Worm (Caenorhabditis elegans) whole organism, young adult: ENCODE results near the gene T19D12.6.
A peak's percentile ranks its signal among the peaks of the same experiment; 100 is the strongest.

Experiments used
- B0019.2 ChIP-seq: fragments of 200-800 bp; sonication (Bioruptor generic); conservative IDR thresholded peaks from 2 replicates; pipeline ENCODE4 v1.3.6; 2022; ENCODE audit warnings: missing genetic modification reagents, missing genetic modification characterization, missing compliant biosample characterization
- B0261.1 ChIP-seq: sonication (generic microtip); optimal IDR thresholded peaks from 2 replicates; lab custom pipeline; 2016; ENCODE audit warnings: mild to moderate bottlenecking, missing genetic modification characterization, moderate library complexity, missing compliant biosample characterization
- C06A6.2 ChIP-seq: fragments of 200-800 bp; sonication (Bioruptor generic); conservative IDR thresholded peaks from 2 replicates; pipeline ENCODE4 v1.3.6; 2022; ENCODE audit warnings: missing genetic modification characterization, missing compliant biosample characterization
- C17E4.6 ChIP-seq: fragments of 200-800 bp; sonication (Bioruptor generic); IDR thresholded peaks from 2 replicates; pipeline ENCODE4 v1.3.6; 2022; ENCODE audit warnings: missing genetic modification reagents, missing genetic modification characterization, missing compliant biosample characterization
- F10E7.11 ChIP-seq: sonication (generic microtip); optimal IDR thresholded peaks from 2 replicates; lab custom pipeline; 2017; ENCODE audit warnings: mild to moderate bottlenecking, missing genetic modification characterization, moderate library complexity, missing compliant biosample characterization
- F39B2.1 ChIP-seq: fragments of 200-800 bp; sonication (Bioruptor generic); IDR thresholded peaks from 2 replicates; pipeline ENCODE4 v1.3.6; 2022; ENCODE audit warnings: missing genetic modification reagents, missing genetic modification characterization, missing compliant biosample characterization
- F52B5.7 ChIP-seq: sonication (generic microtip); optimal IDR thresholded peaks from 2 replicates; lab custom pipeline; 2016; ENCODE audit warnings: mild to moderate bottlenecking, missing genetic modification characterization, missing compliant biosample characterization
- K11D2.4 ChIP-seq: fragments of 200-800 bp; sonication (Bioruptor generic); IDR thresholded peaks from 2 replicates; pipeline ENCODE4 v1.3.6; 2022; ENCODE audit warnings: missing genetic modification reagents, missing genetic modification characterization, missing compliant biosample characterization
- T07F8.4 ChIP-seq: sonication (generic microtip); optimal IDR thresholded peaks from 2 replicates; lab custom pipeline; 2016; ENCODE audit warnings: mild to moderate bottlenecking, missing genetic modification characterization, moderate library complexity, missing compliant biosample characterization
- Y53G8AR.9 ChIP-seq: fragments of 200-800 bp; sonication (Bioruptor generic); conservative IDR thresholded peaks from 2 replicates; pipeline ENCODE4 v1.3.6; 2022; ENCODE audit warnings: missing genetic modification reagents, missing genetic modification characterization, missing compliant biosample characterization
- Y56A3A.18 ChIP-seq: fragments of 200-800 bp; sonication (Bioruptor generic); IDR thresholded peaks from 2 replicates; pipeline ENCODE4 v1.3.6; 2022; ENCODE audit warnings: missing genetic modification reagents, missing genetic modification characterization, missing compliant biosample characterization
- Y67H2A.10 ChIP-seq: fragments of 200-800 bp; sonication (Bioruptor generic); conservative IDR thresholded peaks from 2 replicates; pipeline ENCODE4 v1.3.6; 2022; ENCODE audit warnings: missing genetic modification reagents, missing genetic modification characterization, missing compliant biosample characterization
- Y95B8A.8 ChIP-seq: fragments of 200-800 bp; sonication (Bioruptor generic); IDR thresholded peaks from 2 replicates; pipeline ENCODE4 v1.3.6; 2022; ENCODE audit warnings: missing genetic modification reagents, missing genetic modification characterization, missing compliant biosample characterization
- ZK185.1 ChIP-seq: sonication (generic microtip); optimal IDR thresholded peaks from 2 replicates; lab custom pipeline; 2016; ENCODE audit warnings: mild to moderate bottlenecking, missing genetic modification characterization, missing compliant biosample characterization; ENCODE audit not compliant: poor library complexity, severe bottlenecking
- akir-1 ChIP-seq: fragments of 200-800 bp; sonication (Bioruptor generic); optimal IDR thresholded peaks from 2 replicates; lab custom pipeline; 2018; ENCODE audit warnings: mild to moderate bottlenecking, missing genetic modification characterization, moderate library complexity, missing compliant biosample characterization
- aptf-3 ChIP-seq: fragments of 200-800 bp; sonication (Bioruptor generic); IDR thresholded peaks from 2 replicates; pipeline ENCODE4 v1.3.6; 2022; ENCODE audit warnings: missing genetic modification characterization, missing compliant biosample characterization
- attf-3 ChIP-seq: fragments of 200-800 bp; sonication (Bioruptor generic); conservative IDR thresholded peaks from 2 replicates; pipeline ENCODE4 v1.3.6; 2022; ENCODE audit warnings: missing genetic modification reagents, missing genetic modification characterization, missing compliant biosample characterization
- attf-5 ChIP-seq: fragments of 200-800 bp; sonication (Bioruptor generic); optimal IDR thresholded peaks from 2 replicates; lab custom pipeline; 2018; ENCODE audit warnings: mild to moderate bottlenecking, missing genetic modification characterization, missing compliant biosample characterization
- attf-6 ChIP-seq: fragments of 200-800 bp; sonication (Bioruptor generic); IDR thresholded peaks from 2 replicates; pipeline ENCODE4 v1.3.6; 2022; ENCODE audit warnings: missing genetic modification reagents, missing genetic modification characterization, missing compliant biosample characterization
- bed-2 ChIP-seq: fragments of 200-800 bp; sonication (Bioruptor generic); IDR thresholded peaks from 2 replicates; pipeline ENCODE4 v1.3.6; 2022; ENCODE audit warnings: missing genetic modification reagents, missing genetic modification characterization, missing compliant biosample characterization
- cebp-2 ChIP-seq: fragments of 200-800 bp; sonication (Bioruptor generic); IDR thresholded peaks from 2 replicates; pipeline ENCODE4 v1.3.6; 2022; ENCODE audit warnings: missing genetic modification characterization, missing compliant biosample characterization
- ceh-79 ChIP-seq: sonication (generic microtip); optimal IDR thresholded peaks from 2 replicates; lab custom pipeline; 2017; ENCODE audit warnings: mild to moderate bottlenecking, missing genetic modification characterization, missing compliant biosample characterization
- chd-7 ChIP-seq: sonication (generic microtip); optimal IDR thresholded peaks from 2 replicates; lab custom pipeline; 2016; ENCODE audit warnings: mild to moderate bottlenecking, missing genetic modification characterization, moderate library complexity, missing compliant biosample characterization
- dpff-1 ChIP-seq: sonication (generic microtip); optimal IDR thresholded peaks from 2 replicates; lab custom pipeline; 2017; ENCODE audit warnings: mild to moderate bottlenecking, missing genetic modification characterization, missing compliant biosample characterization
- dpl-1 ChIP-seq: fragments of 150-350 bp; optimal IDR thresholded peaks from 2 replicates; lab custom pipeline; 2014; ENCODE audit warnings: missing biosample characterization, missing genetic modification reagents, missing genetic modification characterization
- egrh-3 ChIP-seq: fragments of 200-800 bp; sonication (Bioruptor generic); IDR thresholded peaks from 2 replicates; pipeline ENCODE4 v1.3.6; 2022; ENCODE audit warnings: missing genetic modification reagents, missing genetic modification characterization, missing compliant biosample characterization
- him-1 ChIP-seq: sonication (generic microtip); optimal IDR thresholded peaks from 2 replicates; lab custom pipeline; 2016; ENCODE audit warnings: missing genotype, missing genetic modification reagents, missing genetic modification characterization, missing compliant biosample characterization
- hlh-12 ChIP-seq: sonication (generic microtip); optimal IDR thresholded peaks from 2 replicates; lab custom pipeline; 2016; ENCODE audit warnings: missing genetic modification characterization, missing compliant biosample characterization
- hlh-26 ChIP-seq: fragments of 200-800 bp; sonication (Bioruptor generic); conservative IDR thresholded peaks from 2 replicates; pipeline ENCODE4 v1.3.6; 2022; ENCODE audit warnings: missing genetic modification reagents, missing genetic modification characterization, missing compliant biosample characterization
- hsf-1 ChIP-seq: fragments of 200-800 bp; sonication (Bioruptor generic); IDR thresholded peaks from 2 replicates; pipeline ENCODE4 v1.3.6; 2022; ENCODE audit warnings: missing genetic modification reagents, missing genetic modification characterization, missing compliant biosample characterization
- let-607 ChIP-seq, 2 experiments: fragments of 200-800 bp in 1 of 2; sonication (Bioruptor generic) in 1 of 2; sonication (generic microtip) in 1 of 2; optimal IDR thresholded peaks; 2 replicates each; lab custom pipeline; 2016 to 2018; ENCODE audit warnings: mild to moderate bottlenecking in 2 of 2, missing compliant biosample characterization in 2 of 2, missing genetic modification characterization in 2 of 2, moderate library complexity in 2 of 2, missing genotype in 1 of 2
- lin-26 ChIP-seq: fragments of 200-800 bp; sonication (Bioruptor generic); IDR thresholded peaks from 2 replicates; pipeline ENCODE4 v1.3.6; 2022; ENCODE audit warnings: missing genetic modification reagents, missing genetic modification characterization, missing compliant biosample characterization
- lir-1 ChIP-seq: fragments of 200-800 bp; sonication (Bioruptor generic); conservative IDR thresholded peaks from 2 replicates; pipeline ENCODE4 v1.3.6; 2022; ENCODE audit warnings: missing genetic modification reagents, missing genetic modification characterization, missing compliant biosample characterization
- lsy-27 ChIP-seq: sonication (generic microtip); optimal IDR thresholded peaks from 2 replicates; lab custom pipeline; 2017; ENCODE audit warnings: missing genetic modification characterization, mild to moderate bottlenecking, missing compliant biosample characterization, antibody characterized with exemption, missing genotype, borderline replicate concordance; ENCODE audit not compliant: insufficient read depth
- madf-8 ChIP-seq: fragments of 200-800 bp; sonication (Bioruptor generic); conservative IDR thresholded peaks from 2 replicates; pipeline ENCODE4 v1.3.6; 2022; ENCODE audit warnings: missing genetic modification reagents, missing genetic modification characterization, missing compliant biosample characterization
- mcd-1 ChIP-seq: fragments of 200-800 bp; sonication (Bioruptor generic); IDR thresholded peaks from 2 replicates; pipeline ENCODE4 v1.3.6; 2022; ENCODE audit warnings: missing genetic modification reagents, missing genetic modification characterization, missing compliant biosample characterization
- mes-4 ChIP-seq: sonication (generic microtip); optimal IDR thresholded peaks from 2 replicates; lab custom pipeline; 2016; ENCODE audit warnings: missing genotype, missing genetic modification characterization, missing compliant biosample characterization
- nhr-27 ChIP-seq: fragments of 200-800 bp; sonication (Bioruptor generic); optimal IDR thresholded peaks from 2 replicates; lab custom pipeline; 2018; ENCODE audit warnings: mild to moderate bottlenecking, missing genetic modification characterization, moderate library complexity, missing compliant biosample characterization
- rcor-1 ChIP-seq: fragments of 200-800 bp; sonication (Bioruptor generic); IDR thresholded peaks from 2 replicates; pipeline ENCODE4 v1.3.6; 2022; ENCODE audit warnings: missing genetic modification reagents, missing genetic modification characterization, missing compliant biosample characterization
- repo-1 ChIP-seq: sonication (generic microtip); optimal IDR thresholded peaks from 2 replicates; lab custom pipeline; 2017; ENCODE audit warnings: mild to moderate bottlenecking, missing genetic modification characterization, missing compliant biosample characterization
- sea-2 ChIP-seq: fragments of 200-800 bp; sonication (Bioruptor generic); IDR thresholded peaks from 2 replicates; pipeline ENCODE4 v1.3.6; 2022; ENCODE audit warnings: missing genetic modification characterization, missing compliant biosample characterization
- snpc-4 ChIP-seq, 5 experiments: fragments of 150-350 bp in 1 of 5; sonication (generic microtip) in 4 of 5; optimal IDR thresholded peaks; 2 replicates each; lab custom pipeline; 2014 to 2018; ENCODE audit warnings: missing genetic modification characterization in 5 of 5, missing biosample characterization in 3 of 5, antibody characterized with exemption in 2 of 5, mild to moderate bottlenecking in 2 of 5, missing compliant biosample characterization in 2 of 5, missing genotype in 2 of 5, moderate library complexity in 2 of 5, missing genetic modification reagents in 1 of 5
- sptf-2 ChIP-seq: fragments of 200-800 bp; sonication (Bioruptor generic); optimal IDR thresholded peaks from 2 replicates; lab custom pipeline; 2018; ENCODE audit warnings: mild to moderate bottlenecking, missing genetic modification characterization, missing compliant biosample characterization
- tbx-9 ChIP-seq: sonication (generic microtip); optimal IDR thresholded peaks from 2 replicates; lab custom pipeline; 2016; ENCODE audit warnings: borderline replicate concordance, missing genetic modification characterization, inconsistent platforms, missing compliant biosample characterization
- tlf-1 ChIP-seq: fragments of 200-800 bp; sonication (Bioruptor generic); optimal IDR thresholded peaks from 2 replicates; lab custom pipeline; 2018; ENCODE audit warnings: mild to moderate bottlenecking, missing genetic modification characterization, missing compliant biosample characterization
- ztf-25 ChIP-seq: fragments of 200-800 bp; sonication (Bioruptor generic); IDR thresholded peaks from 2 replicates; pipeline ENCODE4 v1.3.6; 2022; ENCODE audit warnings: missing genetic modification reagents, missing genetic modification characterization, missing compliant biosample characterization
- ztf-26 ChIP-seq: sonication (generic microtip); optimal IDR thresholded peaks from 2 replicates; lab custom pipeline; 2017; ENCODE audit warnings: missing genetic modification characterization, missing compliant biosample characterization

T19D12.6 gene

DNA sequence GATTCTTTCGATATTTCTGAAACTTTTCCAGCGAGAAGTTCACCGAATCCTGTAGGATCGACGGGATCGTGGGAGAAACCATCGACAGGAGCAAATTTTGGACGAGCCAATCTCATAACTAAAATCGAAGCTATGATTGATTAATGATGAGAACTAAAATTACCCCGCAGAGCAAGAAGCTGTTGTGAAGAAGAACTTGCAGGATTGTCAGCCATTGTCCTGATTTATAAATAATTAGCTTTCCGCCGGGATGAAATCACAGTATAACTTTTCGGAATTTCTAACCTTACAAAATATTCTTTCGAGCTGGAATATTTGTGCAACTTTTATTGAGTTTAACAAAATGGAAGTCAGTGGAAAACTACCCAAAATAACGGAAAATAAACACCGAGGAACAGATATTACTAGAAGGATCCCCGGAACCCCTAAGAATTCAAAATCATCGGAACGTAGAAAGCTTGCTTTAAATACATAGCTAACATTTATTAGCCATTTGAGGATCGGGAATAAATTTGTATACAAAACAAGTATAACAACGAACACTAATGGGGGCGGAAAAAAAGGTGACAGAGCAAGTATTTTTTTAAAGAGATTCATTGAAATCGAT lies 55.5 kb downstream of the T19D12.6 start, which contains the start of gene C56C10.7 (continued):
- TF ChIP-seq F39B2.1 (GFP tag; lab: Robert Waterston, UW) (peak; percentile 91), attf-5 (no peak), F10E7.11 (tag; lab: Kevin White, UChicago) (peak; percentile 53), sea-2 (no peak), ZK185.1 (no peak), tlf-1 (GFP tag; lab: Kevin White, UChicago) (peak; percentile 87), him-1 (tag; lab: Kevin White, UChicago) (peak; percentile 19), Y67H2A.10 (GFP tag; lab: Robert Waterston, UW) (no peak), T07F8.4 (no peak), bed-2 (GFP tag; lab: Robert Waterston, UW) (no peak), let-607 (tag; optimal IDR thresholded peaks at IDR 0.05; lab: Kevin White, UChicago) (peak in 1 of 2 experiments; percentile 35), cebp-2 (peak; percentile 78; the same call in 1 of the 2 replicates), aptf-3 (GFP tag; lab: Robert Waterston, UW) (peak; percentile 60; the same call in 1 of the 2 replicates), Y95B8A.8 (GFP tag; lab: Robert Waterston, UW) (no peak), Y53G8AR.9 (peak; percentile 90), hlh-26 (GFP tag; lab: Robert Waterston, UW) (no peak), ztf-25 (GFP tag; lab: Robert Waterston, UW) (peak; percentile 66; the same call in 1 of the 2 replicates), nhr-27 (tag; lab: Kevin White, UChicago) (peak; percentile 49), egrh-3 (GFP tag; lab: Robert Waterston, UW) (no peak), sptf-2 (GFP tag; lab: Kevin White, UChicago) (no peak), ztf-26 (peak; percentile 34), akir-1 (GFP tag; lab: Kevin White, UChicago) (no peak), B0261.1 (tag; lab: Kevin White, UChicago) (peak; percentile 8), repo-1 (peak; percentile 84), snpc-4 (GFP tag; optimal IDR thresholded peaks at IDR 0.05; lab: Kevin White, UChicago) (peak; percentile 44), snpc-4 (tag; optimal IDR thresholded peaks at IDR 0.05; lab: Kevin White, UChicago) (peak in 2 of 4 experiments; percentile 30 to 61), lin-26 (GFP tag; lab: Robert Waterston, UW) (peak; percentile 83), mes-4 (tag; lab: Kevin White, UChicago) (peak; percentile 13), ceh-79 (tag; lab: Kevin White, UChicago) (peak; percentile 3), dpl-1 (no peak), attf-6 (GFP tag; lab: Robert Waterston, UW) (peak; percentile 85), B0019.2 (0 out of 2 replicates have a peak, but pooled peaks have one; percentile 4), K11D2.4 (GFP tag; lab: Robert Waterston, UW) (no peak), C06A6.2 (no peak), lsy-27 (tag; lab: Kevin White, UChicago) (no peak), attf-3 (GFP tag; lab: Robert Waterston, UW) (no peak), madf-8 (peak; percentile 39; the same call in 1 of the 2 replicates), tbx-9 (no peak), mcd-1 (peak; percentile 44), C17E4.6 (GFP tag; lab: Robert Waterston, UW) (peak; percentile 62; the same call in 1 of the 2 replicates), hlh-12 (tag; lab: Kevin White, UChicago) (no peak), Y56A3A.18 (GFP tag; lab: Robert Waterston, UW) (peak; percentile 77), chd-7 (tag; lab: Kevin White, UChicago) (peak; percentile 77), rcor-1 (GFP tag; lab: Robert Waterston, UW) (peak; percentile 68), F52B5.7 (tag; lab: Kevin White, UChicago) (peak; percentile 36), lir-1 (GFP tag; lab: Robert Waterston, UW) (0 out of 2 replicates have a peak, but pooled peaks have one; percentile 30), hsf-1 (GFP tag; lab: Robert Waterston, UW) (peak; percentile 88), dpff-1 (peak; percentile 34)
